Worm (Caenorhabditis elegans) whole organism, late embryonic: ENCODE measurements around the gene pigm-1.
A peak's percentile ranks its signal among the peaks of the same experiment; 100 is the strongest.

Experiments
- ama-1 ChIP-seq: fragments of 150-350 bp; optimal IDR thresholded peaks from 2 replicates; lab custom pipeline; 2014
- che-1 ChIP-seq: sonication (generic microtip); optimal IDR thresholded peaks from 2 replicates; lab custom pipeline; 2016; ENCODE audit warnings: mild to moderate bottlenecking, missing genetic modification characterization, missing compliant biosample characterization
- elt-2 ChIP-seq: sonication (generic microtip); optimal IDR thresholded peaks from 2 replicates; lab custom pipeline; 2016; ENCODE audit warnings: missing genetic modification reagents, missing genetic modification characterization, missing compliant biosample characterization
- hlh-13 ChIP-seq: fragments of 200-800 bp; sonication (Bioruptor generic); optimal IDR thresholded peaks from 2 replicates; lab custom pipeline; 2018; ENCODE audit warnings: mild to moderate bottlenecking, missing genetic modification characterization, missing compliant biosample characterization
- pat-9 ChIP-seq: fragments of 200-800 bp; sonication (Bioruptor generic); optimal IDR thresholded peaks from 2 replicates; lab custom pipeline; 2018; ENCODE audit warnings: mild to moderate bottlenecking, missing genetic modification characterization, moderate library complexity, missing compliant biosample characterization
- ttx-3 ChIP-seq: sonication (generic microtip); optimal IDR thresholded peaks from 2 replicates; lab custom pipeline; 2016; ENCODE audit warnings: missing genetic modification reagents, missing genetic modification characterization, missing compliant biosample characterization

DNA sequence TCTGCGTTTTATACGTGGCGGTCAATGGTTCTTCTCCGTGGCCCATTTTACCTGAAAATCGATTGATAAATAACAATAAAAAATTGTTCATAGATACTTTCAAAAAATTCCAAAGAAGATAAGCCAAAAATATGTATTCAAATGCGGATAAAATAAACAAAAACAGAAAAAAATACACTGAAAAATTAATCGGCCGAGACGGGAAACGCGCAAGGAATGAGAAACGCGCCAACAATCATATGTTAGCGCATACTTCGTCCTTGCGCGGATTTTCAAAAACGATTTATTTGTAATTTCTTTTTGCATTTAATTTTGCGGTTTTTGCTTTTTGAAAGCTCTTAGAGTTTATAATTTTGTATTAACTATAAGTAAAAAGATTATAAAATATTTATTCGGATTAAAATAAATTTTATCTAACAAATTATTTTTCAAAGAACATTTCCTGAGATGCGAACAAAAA, 2.6 kb upstream of the pigm-1 start, which contains the start of gene nduf-11:
- peak; percentile 18 for TF ChIP-seq pat-9
- peak; percentile 42 for TF ChIP-seq che-1 (tag; lab: Kevin White, UChicago)
- no peak for TF ChIP-seq ama-1 (lab: Kevin White, UChicago)
- no peak for TF ChIP-seq hlh-13
- TF ChIP-seq ttx-3 (tag; lab: Kevin White, UChicago): peak; percentile 44
- peak; percentile 73 for TF ChIP-seq elt-2 (tag; lab: Kevin White, UChicago)
